Worm (Caenorhabditis elegans): Measurements from ENCODE around the gene F44E5.4.

The F44E5.4 gene

ce11 chrII:11759277-11759676 lies at the start of gene F44E5.4, which contains the start of gene F44E5.5:
TSS of gene F44E5.4 (minus strand) at chrII:11759311.
TSS of gene F44E5.5 (plus strand) at chrII:11759662.
- TF ChIP-seq him-1 (tag; optimal IDR thresholded peaks at IDR 0.05): peak; percentile 35

- no peak for TF ChIP-seq W03F9.2 (tag; optimal IDR thresholded peaks at IDR 0.05)
- TF ChIP-seq him-1 (tag; optimal IDR thresholded peaks at IDR 0.05): no peak
- TF ChIP-seq dao-5 (tag; optimal IDR thresholded peaks at IDR 0.05): no peak
These were observed 47.1 kb upstream of the F44E5.4 start, which contains the start of gene jmjd-1.1 for ce11 chrII:11806256-11806655. TSS of gene jmjd-1.1 (plus strand) at chrII:11806556.

- no peak for TF ChIP-seq dao-5 (tag; optimal IDR thresholded peaks at IDR 0.05)
- no peak for TF ChIP-seq him-1 (tag; optimal IDR thresholded peaks at IDR 0.05)
- no peak for TF ChIP-seq W03F9.2 (tag; optimal IDR thresholded peaks at IDR 0.05)
These were observed 43.3 kb upstream of the F44E5.4 start, which contains the start of gene F43G6.17 for ce11 chrII:11802451-11802850. TSS of gene F43G6.17 (plus strand) at chrII:11802751.

DNA sequence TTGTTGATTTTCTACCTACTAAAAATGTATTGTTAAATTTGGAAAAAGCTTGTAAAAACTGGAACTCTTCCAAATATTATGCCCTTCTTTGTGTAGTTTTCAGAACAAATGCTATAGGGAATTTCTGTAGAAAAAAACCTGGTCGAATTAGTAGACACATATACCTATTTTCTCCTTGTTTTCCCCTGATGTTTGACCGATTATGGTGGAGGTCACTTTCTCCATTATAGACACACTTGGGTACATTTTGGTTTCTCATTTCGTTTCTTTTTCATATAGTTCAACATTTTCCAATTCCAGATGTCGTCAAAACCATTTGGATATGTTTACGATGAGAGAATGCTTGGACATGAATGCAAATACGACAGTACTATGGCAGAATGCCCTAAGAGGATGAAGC lies 39.6 kb upstream of the F44E5.4 start, which contains the start of gene hda-5:
TSS of gene hda-5 (plus strand) at position 301 of the 400 bp plus-strand sequence.
- TF ChIP-seq dao-5 (tag; optimal IDR thresholded peaks at IDR 0.05) (no peak), him-1 (tag; optimal IDR thresholded peaks at IDR 0.05) (no peak), W03F9.2 (tag; optimal IDR thresholded peaks at IDR 0.05) (no peak)

- TF ChIP-seq dao-5 (tag; optimal IDR thresholded peaks at IDR 0.05) (no peak), W03F9.2 (tag; optimal IDR thresholded peaks at IDR 0.05) (no peak), him-1 (tag; optimal IDR thresholded peaks at IDR 0.05) (no peak)
These were observed 38.1 kb upstream of the F44E5.4 start for ce11 chrII:11797194-11797593.

DNA sequence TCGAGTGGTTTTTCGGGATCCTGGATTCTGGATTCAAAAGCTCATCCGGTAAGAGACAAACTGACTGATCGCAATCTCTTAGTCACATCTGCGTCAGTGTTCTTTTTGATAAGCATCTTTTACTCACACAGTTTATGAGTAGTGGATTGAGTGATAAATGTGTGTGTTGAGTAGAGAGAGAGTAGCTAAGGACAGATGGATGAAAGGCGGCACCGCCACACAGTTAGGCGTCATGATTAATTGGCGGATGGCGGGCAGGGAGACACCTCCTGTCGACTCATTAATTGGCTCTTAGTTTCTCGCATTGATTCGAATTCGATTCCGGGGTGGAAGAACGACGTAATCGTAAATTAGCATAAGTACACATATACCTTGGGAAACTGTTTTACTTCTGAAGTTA lies 35.3 kb upstream of the F44E5.4 start:
- TF ChIP-seq W03F9.2 (tag; optimal IDR thresholded peaks at IDR 0.05): no peak

- TF ChIP-seq dao-5 (tag; optimal IDR thresholded peaks at IDR 0.05): no peak
- TF ChIP-seq W03F9.2 (tag; optimal IDR thresholded peaks at IDR 0.05): no peak
- no peak for TF ChIP-seq him-1 (tag; optimal IDR thresholded peaks at IDR 0.05)
These were observed 31.3 kb upstream of the F44E5.4 start, which contains the start of gene F43G6.4 for ce11 chrII:11790458-11790857. TSS of gene F43G6.4 (plus strand) at chrII:11790758.

DNA sequence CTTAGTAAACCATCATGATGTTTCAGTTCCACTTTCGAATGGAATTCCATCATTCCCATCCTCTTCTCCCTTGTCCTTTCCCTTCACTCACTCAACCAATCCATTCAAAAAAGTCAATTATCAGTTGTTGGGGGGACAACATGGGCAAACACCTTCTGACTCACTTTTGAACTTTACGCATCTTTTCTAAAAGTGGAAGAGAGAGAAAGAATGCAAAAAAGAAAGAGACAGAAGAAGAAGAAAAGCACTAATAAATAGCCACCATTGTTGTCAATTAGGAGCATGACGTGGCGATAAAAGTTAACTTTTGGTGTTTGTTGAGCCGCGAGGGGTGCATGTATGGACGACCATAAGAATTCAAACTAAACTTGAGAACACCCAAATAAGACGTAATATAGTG lies 28.9 kb upstream of the F44E5.4 start:
- TF ChIP-seq dao-5 (tag; optimal IDR thresholded peaks at IDR 0.05) (no peak), W03F9.2 (tag; optimal IDR thresholded peaks at IDR 0.05) (no peak), him-1 (tag; optimal IDR thresholded peaks at IDR 0.05) (no peak)

ce11 chrII:11782493-11782892 lies 23.4 kb upstream of the F44E5.4 start, which contains the start of gene F43G6.16:
TSS of gene F43G6.16 (minus strand) at chrII:11782633.
- TF ChIP-seq dao-5 (tag; optimal IDR thresholded peaks at IDR 0.05): no peak

ce11 chrII:11777893-11778480 lies 18.9 kb upstream of the F44E5.4 start, which contains the start of the genes patr-1 and dna-2:
TSS of gene patr-1 (minus strand) at chrII:11777943.
TSS of gene dna-2 (plus strand) at chrII:11778430.
- TF ChIP-seq W03F9.2 (tag; optimal IDR thresholded peaks at IDR 0.05): no peak
- no peak for TF ChIP-seq dao-5 (tag; optimal IDR thresholded peaks at IDR 0.05)
- no peak for TF ChIP-seq him-1 (tag; optimal IDR thresholded peaks at IDR 0.05)

DNA sequence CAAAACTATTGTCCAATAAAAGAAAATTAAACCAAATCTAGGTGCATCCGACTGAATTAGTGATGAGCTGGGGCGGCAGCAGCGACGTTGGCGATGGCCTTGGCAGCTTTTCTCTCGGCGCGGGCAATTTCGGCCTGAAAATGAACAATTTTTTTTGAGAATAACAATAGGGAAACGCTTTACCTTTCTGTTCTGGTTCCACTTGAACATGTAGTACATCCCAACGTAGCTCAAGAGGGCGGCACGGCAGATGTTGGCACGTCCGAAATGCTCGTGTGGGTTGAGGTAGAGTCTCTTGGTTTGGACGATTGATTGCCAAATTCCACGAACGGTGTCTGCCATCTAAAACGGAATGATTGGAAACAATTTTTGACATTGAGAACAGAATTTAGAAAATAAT lies 15.1 kb upstream of the F44E5.4 start, which contains the start of gene F44E5.1:
TSS of gene F44E5.1 (minus strand) at position 342 of the 400 bp plus-strand sequence.
- no peak for TF ChIP-seq him-1 (tag; optimal IDR thresholded peaks at IDR 0.05)

DNA sequence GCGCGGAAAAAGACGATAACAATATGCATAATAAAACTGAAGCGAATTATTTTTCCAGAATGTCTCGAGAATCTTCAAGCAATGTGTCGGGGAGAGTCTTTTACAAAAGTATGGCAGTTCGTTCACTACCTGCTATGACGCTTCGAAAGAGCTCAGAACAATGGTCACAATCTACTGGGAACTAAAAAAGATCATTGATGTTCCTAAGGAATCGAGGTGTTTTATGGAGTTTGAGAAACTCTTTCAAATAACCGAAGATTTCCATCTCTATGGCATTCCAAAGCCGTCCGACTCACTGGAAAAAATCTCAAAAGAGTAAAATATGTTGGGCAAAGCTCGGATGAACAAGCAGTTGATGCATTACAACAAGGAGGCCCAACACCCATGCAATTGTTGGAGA lies 13.3 kb upstream of the F44E5.4 start, which contains the start of gene F44E5.15:
TSS of gene F44E5.15 (plus strand) at position 301 of the 400 bp plus-strand sequence.
- no peak for TF ChIP-seq dao-5 (tag; optimal IDR thresholded peaks at IDR 0.05)
- no peak for TF ChIP-seq W03F9.2 (tag; optimal IDR thresholded peaks at IDR 0.05)
- TF ChIP-seq him-1 (tag; optimal IDR thresholded peaks at IDR 0.05): no peak

- TF ChIP-seq him-1 (tag; optimal IDR thresholded peaks at IDR 0.05) (no peak), dao-5 (tag; optimal IDR thresholded peaks at IDR 0.05) (no peak), W03F9.2 (tag; optimal IDR thresholded peaks at IDR 0.05) (no peak)
These were observed 7.4 kb upstream of the F44E5.4 start, which contains the start of gene F44E5.2 for ce11 chrII:11766472-11766871. TSS of gene F44E5.2 (plus strand) at chrII:11766772.

- TF ChIP-seq dao-5 (tag; optimal IDR thresholded peaks at IDR 0.05) (no peak), him-1 (tag; optimal IDR thresholded peaks at IDR 0.05) (no peak), W03F9.2 (tag; optimal IDR thresholded peaks at IDR 0.05) (no peak)
These were observed 6.5 kb upstream of the F44E5.4 start for ce11 chrII:11765506-11766152.

Data from whole organism, L4/young adult.